Fruit fly (Drosophila melanogaster) whole organism, wandering third instar larva: ENCODE data around the gene CG15200.

Source experiments
- CG9705 ChIP-seq: fragments of 200-800 bp; sonication (Bioruptor generic); optimal IDR thresholded peaks from 2 replicates; lab custom pipeline; 2018; ENCODE audit warnings: missing biosample characterization, mild to moderate bottlenecking, missing genetic modification characterization
- Dif ChIP-seq: fragments of 200-275, 200-300 bp; sonication (Bioruptor generic); optimal IDR thresholded peaks from 2 replicates; lab custom pipeline; 2018; ENCODE audit warnings: missing biosample characterization, missing genetic modification characterization; ENCODE audit not compliant: partially characterized antibody
- Hr78 ChIP-seq: fragments of >200 bp; optimal IDR thresholded peaks from 2 replicates; lab custom pipeline; 2017; ENCODE audit warnings: missing biosample characterization, missing genetic modification characterization
- Mio ChIP-seq: sonication (Bioruptor generic); optimal IDR thresholded peaks from 2 replicates; lab custom pipeline; 2016; ENCODE audit warnings: missing biosample characterization, missing genetic modification characterization

DNA sequence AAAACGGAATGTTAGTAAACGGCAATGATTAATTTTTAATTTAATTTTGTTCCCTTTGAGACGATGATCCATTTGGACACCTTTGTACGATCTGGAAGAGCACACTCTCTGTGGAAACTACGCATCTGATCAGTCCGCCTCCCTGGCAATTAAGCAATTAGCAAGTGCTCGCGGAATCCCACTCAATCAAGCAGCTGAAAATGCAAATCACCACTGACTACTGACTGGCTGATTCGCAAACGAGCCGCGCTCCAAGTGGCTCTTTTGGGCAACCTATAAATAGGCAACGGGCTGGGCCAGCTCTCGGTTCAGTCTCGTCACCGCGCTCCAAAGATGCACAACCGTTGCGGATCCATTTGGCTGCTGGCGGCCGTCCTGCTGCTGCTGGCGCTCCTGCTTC lies 38.9 kb upstream of the CG15200 start, which contains the start of gene CG15201:
- TF ChIP-seq Hr78 (GFP tag; lab: Kevin White, UChicago) (no peak), Dif (no peak), Mio (no peak), CG9705 (GFP tag; lab: Kevin White, UChicago) (no peak)
